Worm (Caenorhabditis elegans) whole organism, L2 larva: ENCODE data around the gene F23D12.2.

Experiments used
- C34F6.9 ChIP-seq: fragments of 150-350 bp; optimal IDR thresholded peaks from 2 replicates; lab custom pipeline; 2014; ENCODE audit warnings: missing biosample characterization, missing genetic modification characterization
- F13H6.1 ChIP-seq: sonication (generic microtip); optimal IDR thresholded peaks from 2 replicates; lab custom pipeline; 2016; ENCODE audit warnings: missing genetic modification characterization, missing compliant biosample characterization
- R02D3.7 ChIP-seq: fragments of 150-350 bp; optimal IDR thresholded peaks from 2 replicates; lab custom pipeline; 2014; ENCODE audit warnings: missing biosample characterization, missing genetic modification characterization
- Y55F3AM.14 ChIP-seq: fragments of 200-800 bp; sonication (Bioruptor generic); optimal IDR thresholded peaks from 2 replicates; lab custom pipeline; 2018; ENCODE audit warnings: mild to moderate bottlenecking, missing genetic modification characterization, missing compliant biosample characterization
- ZK546.5 ChIP-seq: sonication (generic microtip); optimal IDR thresholded peaks from 2 replicates; lab custom pipeline; 2017; ENCODE audit warnings: missing biosample characterization, missing genetic modification characterization
- alr-1 ChIP-seq: fragments of 150-350 bp; optimal IDR thresholded peaks from 2 replicates; lab custom pipeline; 2014; ENCODE audit warnings: missing biosample characterization, missing genetic modification characterization
- ama-1 ChIP-seq: fragments of 150-350 bp; optimal IDR thresholded peaks from 2 replicates; lab custom pipeline; 2018; ENCODE audit warnings: inconsistent platforms
- ceh-82 ChIP-seq: fragments of 150-350 bp; optimal IDR thresholded peaks from 2 replicates; lab custom pipeline; 2014; ENCODE audit warnings: missing biosample characterization, missing genetic modification characterization
- dmd-4 ChIP-seq: sonication (generic microtip); optimal IDR thresholded peaks from 2 replicates; lab custom pipeline; 2017; ENCODE audit warnings: missing biosample characterization, missing genetic modification characterization
- egl-27 ChIP-seq: sonication (generic microtip); optimal IDR thresholded peaks from 3 replicates; lab custom pipeline; 2017; ENCODE audit warnings: missing biosample characterization, missing genetic modification reagents, missing genetic modification characterization
- elt-3 ChIP-seq: sonication (generic microtip); optimal IDR thresholded peaks from 2 replicates; lab custom pipeline; 2017; ENCODE audit warnings: missing biosample characterization, missing genetic modification characterization
- fos-1 ChIP-seq: fragments of 150-350 bp; optimal IDR thresholded peaks from 2 replicates; lab custom pipeline; 2014; ENCODE audit warnings: missing biosample characterization, missing genetic modification characterization
- gmeb-1 ChIP-seq: fragments of 150-350 bp; optimal IDR thresholded peaks from 2 replicates; lab custom pipeline; 2014; ENCODE audit warnings: missing biosample characterization, missing genetic modification characterization
- lin-11 ChIP-seq: fragments of 150-350 bp; sonication (generic microtip); optimal IDR thresholded peaks from 2 replicates; lab custom pipeline; 2014; ENCODE audit warnings: missing biosample characterization, missing genetic modification characterization, inconsistent platforms, mixed read lengths
- lin-39 ChIP-seq: fragments of 150-350 bp; optimal IDR thresholded peaks from 2 replicates; lab custom pipeline; 2014; ENCODE audit warnings: missing biosample characterization, missing genetic modification reagents, missing genetic modification characterization
- lsy-2 ChIP-seq, 2 experiments: fragments of 150-350 bp in 1 of 2; sonication (generic microtip) in 1 of 2; optimal IDR thresholded peaks; 2 replicates each; lab custom pipeline; 2014 to 2017; ENCODE audit warnings: missing biosample characterization in 2 of 2, missing genetic modification characterization in 2 of 2
- mab-5 ChIP-seq: fragments of 150-350 bp; optimal IDR thresholded peaks from 2 replicates; lab custom pipeline; 2014; ENCODE audit warnings: missing biosample characterization, missing genetic modification characterization
- mbf-1 ChIP-seq: sonication (generic microtip); optimal IDR thresholded peaks from 2 replicates; lab custom pipeline; 2017; ENCODE audit warnings: missing biosample characterization, missing genetic modification characterization
- nhr-10 ChIP-seq: sonication (generic microtip); optimal IDR thresholded peaks from 2 replicates; lab custom pipeline; 2017; ENCODE audit warnings: missing biosample characterization, missing genetic modification characterization
- nhr-11 ChIP-seq: fragments of 150-350 bp; optimal IDR thresholded peaks from 2 replicates; lab custom pipeline; 2014; ENCODE audit warnings: missing biosample characterization, missing genetic modification characterization
- nhr-12 ChIP-seq: fragments of 150-350 bp; optimal IDR thresholded peaks from 2 replicates; lab custom pipeline; 2014; ENCODE audit warnings: missing biosample characterization, missing genetic modification characterization
- nhr-129 ChIP-seq: fragments of 150-350 bp; optimal IDR thresholded peaks from 2 replicates; lab custom pipeline; 2014; ENCODE audit warnings: missing biosample characterization, missing genetic modification characterization
- nhr-21 ChIP-seq: fragments of 150-350 bp; optimal IDR thresholded peaks from 2 replicates; lab custom pipeline; 2014; ENCODE audit warnings: missing biosample characterization, missing genetic modification characterization
- nhr-23 ChIP-seq: fragments of 150-350 bp; optimal IDR thresholded peaks from 2 replicates; lab custom pipeline; 2014; ENCODE audit warnings: missing biosample characterization, missing genetic modification reagents, missing genetic modification characterization
- nhr-237 ChIP-seq: fragments of 150-350 bp; optimal IDR thresholded peaks from 2 replicates; lab custom pipeline; 2014; ENCODE audit warnings: missing biosample characterization, missing genetic modification characterization
- nhr-25 ChIP-seq: fragments of 150-350 bp; sonication (generic microtip); optimal IDR thresholded peaks from 3 replicates; lab custom pipeline; 2014; ENCODE audit warnings: missing biosample characterization, missing genetic modification characterization
- nhr-6 ChIP-seq: fragments of 150-350 bp; optimal IDR thresholded peaks from 2 replicates; lab custom pipeline; 2014; ENCODE audit warnings: missing biosample characterization, missing genetic modification characterization
- nhr-77 ChIP-seq: fragments of 150-350 bp; optimal IDR thresholded peaks from 2 replicates; lab custom pipeline; 2014; ENCODE audit warnings: missing biosample characterization, missing genetic modification characterization
- peb-1 ChIP-seq: fragments of 150-350 bp; optimal IDR thresholded peaks from 2 replicates; lab custom pipeline; 2014; ENCODE audit warnings: missing biosample characterization, missing genetic modification characterization
- skn-1 ChIP-seq: sonication (generic microtip); optimal IDR thresholded peaks from 2 replicates; lab custom pipeline; 2017; ENCODE audit warnings: missing biosample characterization, missing genetic modification characterization
- sma-9 ChIP-seq, 2 experiments: fragments of 150-350 bp in 1 of 2; sonication (generic microtip) in 1 of 2; optimal IDR thresholded peaks; 2 replicates each; lab custom pipeline; 2014 to 2016; ENCODE audit warnings: missing genetic modification characterization in 2 of 2, mild to moderate bottlenecking in 1 of 2, missing biosample characterization in 1 of 2, missing compliant biosample characterization in 1 of 2, missing genetic modification reagents in 1 of 2, moderate library complexity in 1 of 2
- snpc-4 ChIP-seq: fragments of 150-350 bp; optimal IDR thresholded peaks from 2 replicates; lab custom pipeline; 2014; ENCODE audit warnings: missing biosample characterization, missing genetic modification characterization
- unc-39 ChIP-seq: fragments of 150-350 bp; optimal IDR thresholded peaks from 2 replicates; lab custom pipeline; 2014; ENCODE audit warnings: missing biosample characterization, missing genetic modification characterization
- zag-1 ChIP-seq: fragments of 150-350 bp; optimal IDR thresholded peaks from 2 replicates; lab custom pipeline; 2014; ENCODE audit warnings: missing biosample characterization, missing genetic modification characterization
- ztf-1 ChIP-seq: fragments of 200-800 bp; sonication (Bioruptor generic); conservative IDR thresholded peaks from 2 replicates; pipeline ENCODE4 v1.3.6; 2022; ENCODE audit warnings: missing genetic modification characterization, missing compliant biosample characterization
- ztf-11 ChIP-seq: sonication (generic microtip); optimal IDR thresholded peaks from 2 replicates; lab custom pipeline; 2017; ENCODE audit warnings: missing biosample characterization, missing genetic modification characterization
- ztf-4 ChIP-seq: fragments of 150-350 bp; optimal IDR thresholded peaks from 2 replicates; lab custom pipeline; 2014; ENCODE audit warnings: missing biosample characterization, missing genetic modification characterization

The F23D12.2 gene

ce11 chrX:14465593-14465992, 44.2 kb upstream of the F23D12.2 start, which contains the start of gene M163.22:
M163.22 (plus strand) TSS chrX:14465893.
- no peak for TF ChIP-seq nhr-10 (tag; lab: Kevin White, UChicago)
- TF ChIP-seq lsy-2 (tag; optimal IDR thresholded peaks at IDR 0.05; lab: Kevin White, UChicago), result no peak
- no peak for TF ChIP-seq R02D3.7 (tag; lab: Kevin White, UChicago)
- no peak for TF ChIP-seq nhr-25 (tag; lab: Kevin White, UChicago)
- no peak for TF ChIP-seq snpc-4
- TF ChIP-seq Y55F3AM.14 (GFP tag; lab: Kevin White, UChicago), result no peak
- no peak for TF ChIP-seq nhr-23 (tag; lab: Kevin White, UChicago)
- TF ChIP-seq dmd-4 (tag; lab: Kevin White, UChicago), result no peak

ce11 chrX:14464513-14464912, 43.1 kb upstream of the F23D12.2 start, which contains the start of gene M163.7:
M163.7 (plus strand) TSS chrX:14464813.
- TF ChIP-seq unc-39 (no peak), alr-1 (tag; lab: Kevin White, UChicago) (no peak), sma-9 (GFP tag; optimal IDR thresholded peaks at IDR 0.05; lab: Kevin White, UChicago) (no peak), sma-9 (tag; optimal IDR thresholded peaks at IDR 0.05; lab: Kevin White, UChicago) (no peak), fos-1 (no peak), ceh-82 (tag; lab: Kevin White, UChicago) (no peak), egl-27 (tag; lab: Kevin White, UChicago) (no peak), nhr-129 (tag; lab: Kevin White, UChicago) (no peak), nhr-237 (tag; lab: Kevin White, UChicago) (no peak)

ce11 chrX:14460412-14460811, 39.0 kb upstream of the F23D12.2 start, which contains the start of gene Y66C5A.2:
Y66C5A.2 (plus strand) TSS chrX:14460712.
- TF ChIP-seq mab-5 (tag; lab: Kevin White, UChicago) (no peak), ztf-4 (tag; lab: Kevin White, UChicago) (no peak), ztf-1 (GFP tag; lab: Robert Waterston, UW) (no peak), ama-1 (no peak), ztf-11 (tag; lab: Kevin White, UChicago) (no peak), C34F6.9 (tag; lab: Kevin White, UChicago) (no peak), lin-11 (tag; lab: Kevin White, UChicago) (no peak), unc-39 (no peak), fos-1 (no peak), lin-39 (tag; lab: Kevin White, UChicago) (no peak), nhr-11 (tag; lab: Kevin White, UChicago) (no peak), nhr-12 (no peak), nhr-23 (tag; lab: Kevin White, UChicago) (no peak), alr-1 (tag; lab: Kevin White, UChicago) (no peak)
- TF ChIP-seq, all 48 proteins: peak for 0

ce11 chrX:14455419-14455818, 34.0 kb upstream of the F23D12.2 start, which contains the start of gene Y66C5A.1:
Y66C5A.1 (minus strand) TSS chrX:14455519.
- TF ChIP-seq R02D3.7 (tag; lab: Kevin White, UChicago) (no peak), C34F6.9 (tag; lab: Kevin White, UChicago) (no peak), lsy-2 (tag; optimal IDR thresholded peaks at IDR 0.05; lab: Kevin White, UChicago) (no peak), nhr-6 (tag; lab: Kevin White, UChicago) (no peak), mbf-1 (no peak), egl-27 (tag; lab: Kevin White, UChicago) (no peak), ztf-1 (GFP tag; lab: Robert Waterston, UW) (no peak), ama-1 (no peak), ztf-4 (tag; lab: Kevin White, UChicago) (no peak), nhr-77 (tag; lab: Kevin White, UChicago) (no peak), nhr-21 (tag; lab: Kevin White, UChicago) (no peak), nhr-11 (tag; lab: Kevin White, UChicago) (no peak), alr-1 (tag; lab: Kevin White, UChicago) (no peak), peb-1 (no peak)

- TF ChIP-seq nhr-129 (tag; lab: Kevin White, UChicago) (no peak), skn-1 (tag; lab: Kevin White, UChicago) (no peak), ztf-11 (tag; lab: Kevin White, UChicago) (no peak), mbf-1 (no peak), mab-5 (tag; lab: Kevin White, UChicago) (no peak), unc-39 (no peak), egl-27 (tag; lab: Kevin White, UChicago) (no peak), ceh-82 (tag; lab: Kevin White, UChicago) (no peak), nhr-11 (tag; lab: Kevin White, UChicago) (no peak), ZK546.5 (tag; lab: Kevin White, UChicago) (no peak), elt-3 (tag; lab: Kevin White, UChicago) (no peak), nhr-77 (tag; lab: Kevin White, UChicago) (no peak), C34F6.9 (tag; lab: Kevin White, UChicago) (no peak), snpc-4 (no peak), F13H6.1 (no peak), fos-1 (no peak), R02D3.7 (tag; lab: Kevin White, UChicago) (no peak), gmeb-1 (no peak), nhr-237 (tag; lab: Kevin White, UChicago) (no peak), zag-1 (tag; lab: Kevin White, UChicago) (no peak)
Observed at ce11 chrX:14453735-14454134, 32.4 kb upstream of the F23D12.2 start, which contains the start of gene F23D12.7. F23D12.7 (minus strand) TSS chrX:14453835.
